Worm (Caenorhabditis elegans) whole organism, L4 larva: Measurements from ENCODE around the gene ZK154.1.

Source experiments
- D1046.2 ChIP-seq: fragments of 200-800 bp; sonication (Bioruptor generic); IDR thresholded peaks from 2 replicates; pipeline ENCODE4 v1.3.6; 2022; ENCODE audit warnings: missing genetic modification characterization, missing compliant biosample characterization
- F10B5.3 ChIP-seq: sonication (generic microtip); optimal IDR thresholded peaks from 2 replicates; lab custom pipeline; 2016; ENCODE audit warnings: mild to moderate bottlenecking, missing genetic modification characterization, missing compliant biosample characterization
- T26A8.4 ChIP-seq: fragments of 200-800 bp; sonication (Bioruptor generic); IDR thresholded peaks from 2 replicates; pipeline ENCODE4 v1.3.6; 2022; ENCODE audit warnings: missing genetic modification characterization, missing compliant biosample characterization
- Y105C5A.15 ChIP-seq: fragments of 200-800 bp; sonication (Bioruptor generic); IDR thresholded peaks from 2 replicates; pipeline ENCODE4 v1.3.6; 2022; ENCODE audit warnings: missing genetic modification characterization, missing compliant biosample characterization
- Y48G9A.11 ChIP-seq: fragments of 200-800 bp; sonication (Bioruptor generic); IDR thresholded peaks from 2 replicates; pipeline ENCODE4 v1.3.6; 2022; ENCODE audit warnings: missing genetic modification reagents, missing genetic modification characterization, missing compliant biosample characterization
- aha-1 ChIP-seq: fragments of 150-350 bp; peaks from one replicate; lab custom pipeline; 2014; ENCODE audit warnings: missing biosample characterization, missing genetic modification characterization
- attf-4 ChIP-seq: sonication (generic microtip); optimal IDR thresholded peaks from 3 replicates; lab custom pipeline; 2017; ENCODE audit warnings: missing biosample characterization, missing genetic modification characterization
- ceh-28 ChIP-seq: fragments of 150-350 bp; optimal IDR thresholded peaks from 2 replicates; lab custom pipeline; 2014; ENCODE audit warnings: missing biosample characterization, missing genetic modification reagents, missing genetic modification characterization
- ceh-32 ChIP-seq: sonication (generic microtip); optimal IDR thresholded peaks from 2 replicates; lab custom pipeline; 2016; ENCODE audit warnings: mild to moderate bottlenecking, missing genetic modification characterization, missing compliant biosample characterization; ENCODE audit not compliant: poor library complexity
- ceh-44 ChIP-seq: fragments of 200-800 bp; sonication (Bioruptor generic); IDR thresholded peaks from 2 replicates; pipeline ENCODE4 v1.3.6; 2022; ENCODE audit warnings: missing genetic modification reagents, missing genetic modification characterization, missing compliant biosample characterization
- ceh-62 ChIP-seq: sonication (generic microtip); optimal IDR thresholded peaks from 2 replicates; lab custom pipeline; 2017; ENCODE audit warnings: missing biosample characterization, missing genetic modification characterization
- cey-2 ChIP-seq: sonication (generic microtip); optimal IDR thresholded peaks from 3 replicates; lab custom pipeline; 2017; ENCODE audit warnings: missing genetic modification characterization, mild to moderate bottlenecking, missing compliant biosample characterization, antibody characterized with exemption, borderline replicate concordance; ENCODE audit not compliant: insufficient read depth
- daf-8 ChIP-seq: fragments of 200-800 bp; sonication (Bioruptor generic); IDR thresholded peaks from 2 replicates; pipeline ENCODE4 v1.3.6; 2022; ENCODE audit warnings: missing genetic modification characterization, missing compliant biosample characterization
- dmd-6 ChIP-seq: fragments of 200-800 bp; sonication (Bioruptor generic); IDR thresholded peaks from 2 replicates; pipeline ENCODE4 v1.3.6; 2022; ENCODE audit warnings: missing genetic modification reagents, missing genetic modification characterization, missing compliant biosample characterization
- dmd-8 ChIP-seq: fragments of 200-800 bp; sonication (Bioruptor generic); IDR thresholded peaks from 2 replicates; pipeline ENCODE4 v1.3.6; 2022; ENCODE audit warnings: missing genetic modification characterization, missing compliant biosample characterization
- dmd-9 ChIP-seq: fragments of 200-800 bp; sonication (Bioruptor generic); IDR thresholded peaks from 2 replicates; pipeline ENCODE4 v1.3.6; 2022; ENCODE audit warnings: missing genetic modification reagents, missing genetic modification characterization, missing compliant biosample characterization
- dpl-1 ChIP-seq: fragments of 150-350 bp; optimal IDR thresholded peaks from 2 replicates; lab custom pipeline; 2014; ENCODE audit warnings: missing biosample characterization, missing genetic modification reagents, missing genetic modification characterization
- dve-1 ChIP-seq: sonication (generic microtip); optimal IDR thresholded peaks from 2 replicates; lab custom pipeline; 2017; ENCODE audit warnings: antibody characterized with exemption, mild to moderate bottlenecking, missing genetic modification characterization, missing compliant biosample characterization; ENCODE audit not compliant: insufficient read depth
- egl-43 ChIP-seq: fragments of 200-800 bp; sonication (Bioruptor generic); IDR thresholded peaks from 2 replicates; pipeline ENCODE4 v1.3.6; 2022; ENCODE audit warnings: missing genetic modification reagents, missing genetic modification characterization, missing compliant biosample characterization
- fkh-10 ChIP-seq: fragments of 150-350 bp; optimal IDR thresholded peaks from 2 replicates; lab custom pipeline; 2014; ENCODE audit warnings: missing biosample characterization, missing genetic modification reagents, missing genetic modification characterization
- fos-1 ChIP-seq: fragments of 150-350 bp; optimal IDR thresholded peaks from 2 replicates; lab custom pipeline; 2014; ENCODE audit warnings: missing biosample characterization, missing genetic modification characterization
- gei-8 ChIP-seq: fragments of 200-800 bp; sonication (Bioruptor generic); optimal IDR thresholded peaks from 2 replicates; lab custom pipeline; 2018; ENCODE audit warnings: mild to moderate bottlenecking, missing genetic modification characterization, missing compliant biosample characterization
- hif-1 ChIP-seq, 2 experiments: sonication (generic microtip); optimal IDR thresholded peaks; 2 replicates each; lab custom pipeline; 2016 to 2017; ENCODE audit warnings: missing compliant biosample characterization in 2 of 2, missing genetic modification characterization in 2 of 2, missing genetic modification reagents in 2 of 2, missing genotype in 2 of 2, mild to moderate bottlenecking in 1 of 2
- hlh-11 ChIP-seq: fragments of 200-800 bp; sonication (Bioruptor generic); optimal IDR thresholded peaks from 2 replicates; lab custom pipeline; 2018; ENCODE audit warnings: mild to moderate bottlenecking, missing genetic modification characterization, missing compliant biosample characterization
- hlh-30 ChIP-seq: sonication (generic microtip); optimal IDR thresholded peaks from 2 replicates; lab custom pipeline; 2017; ENCODE audit warnings: antibody characterized with exemption, mild to moderate bottlenecking, missing genetic modification characterization, missing compliant biosample characterization; ENCODE audit not compliant: insufficient read depth
- hmg-1.1 ChIP-seq: fragments of 200-800 bp; sonication (Bioruptor generic); IDR thresholded peaks from 2 replicates; pipeline ENCODE4 v1.3.6; 2022; ENCODE audit warnings: missing genetic modification reagents, missing genetic modification characterization, missing compliant biosample characterization
- jun-1 ChIP-seq: fragments of 150-350 bp; optimal IDR thresholded peaks from 2 replicates; lab custom pipeline; 2014; ENCODE audit warnings: missing biosample characterization, missing genetic modification reagents, missing genetic modification characterization
- lim-7 ChIP-seq: fragments of 200-800 bp; sonication (Bioruptor generic); IDR thresholded peaks from 2 replicates; pipeline ENCODE4 v1.3.6; 2022; ENCODE audit warnings: missing genetic modification characterization, missing compliant biosample characterization
- lin-1 ChIP-seq: fragments of 200-800 bp; sonication (Bioruptor generic); IDR thresholded peaks from 2 replicates; pipeline ENCODE4 v1.3.6; 2022; ENCODE audit warnings: missing genetic modification reagents, missing genetic modification characterization, missing compliant biosample characterization
- lin-13 ChIP-seq: fragments of 150-350 bp; optimal IDR thresholded peaks from 2 replicates; lab custom pipeline; 2014; ENCODE audit warnings: missing biosample characterization, missing genetic modification reagents, missing genetic modification characterization
- lin-15B ChIP-seq: fragments of 150-350 bp; sonication (generic microtip); optimal IDR thresholded peaks from 3 replicates; lab custom pipeline; 2014; ENCODE audit warnings: missing biosample characterization, missing genetic modification characterization
- lin-29 ChIP-seq: fragments of 200-800 bp; sonication (Bioruptor generic); IDR thresholded peaks from 2 replicates; pipeline ENCODE4 v1.3.6; 2022; ENCODE audit warnings: missing genetic modification reagents, missing genetic modification characterization, missing compliant biosample characterization
- lsy-2 ChIP-seq, 2 experiments: fragments of 150-350 bp in 1 of 2; sonication (generic microtip) in 1 of 2; optimal IDR thresholded peaks; 2 replicates each; lab custom pipeline; 2014 to 2017; ENCODE audit warnings: missing biosample characterization in 2 of 2, missing genetic modification characterization in 2 of 2
- madf-5 ChIP-seq, 2 experiments: fragments of 200-800 bp; sonication (Bioruptor generic); IDR thresholded peaks; 2 replicates each; pipeline ENCODE4 v1.3.6; 2022; ENCODE audit warnings: missing compliant biosample characterization in 2 of 2, missing genetic modification characterization in 2 of 2
- madf-9 ChIP-seq: fragments of 200-800 bp; sonication (Bioruptor generic); conservative IDR thresholded peaks from 2 replicates; pipeline ENCODE4 v1.3.6; 2022; ENCODE audit warnings: missing genetic modification reagents, missing genetic modification characterization, missing compliant biosample characterization
- mep-1 ChIP-seq: fragments of 150-350 bp; sonication (generic microtip); optimal IDR thresholded peaks from 3 replicates; lab custom pipeline; 2014; ENCODE audit warnings: missing biosample characterization, missing genetic modification characterization
- mxl-2 ChIP-seq: fragments of 200-800 bp; sonication (Bioruptor generic); conservative IDR thresholded peaks from 2 replicates; pipeline ENCODE4 v1.3.6; 2022; ENCODE audit warnings: missing genetic modification reagents, missing genetic modification characterization, missing compliant biosample characterization
- nhr-102 ChIP-seq: sonication (generic microtip); optimal IDR thresholded peaks from 2 replicates; lab custom pipeline; 2016; ENCODE audit warnings: mild to moderate bottlenecking, missing genetic modification characterization, moderate library complexity, missing compliant biosample characterization
- nhr-111 ChIP-seq: fragments of 200-800 bp; sonication (Bioruptor generic); optimal IDR thresholded peaks from 2 replicates; lab custom pipeline; 2018; ENCODE audit warnings: mild to moderate bottlenecking, missing genetic modification characterization, missing compliant biosample characterization
- nhr-42 ChIP-seq: fragments of 200-800 bp; sonication (Bioruptor generic); IDR thresholded peaks from 2 replicates; pipeline ENCODE4 v1.3.6; 2022; ENCODE audit warnings: missing genetic modification characterization, missing compliant biosample characterization
- nhr-76 ChIP-seq: fragments of 150-350 bp; optimal IDR thresholded peaks from 2 replicates; lab custom pipeline; 2014; ENCODE audit warnings: missing biosample characterization, missing genetic modification characterization
- php-3 ChIP-seq: fragments of 200-800 bp; sonication (Bioruptor generic); IDR thresholded peaks from 2 replicates; pipeline ENCODE4 v1.3.6; 2022; ENCODE audit warnings: missing genetic modification reagents, missing genetic modification characterization, missing compliant biosample characterization
- rbr-2 ChIP-seq: sonication (generic microtip); optimal IDR thresholded peaks from 2 replicates; lab custom pipeline; 2016; ENCODE audit warnings: missing genotype, missing genetic modification characterization, missing compliant biosample characterization
- set-16 ChIP-seq: fragments of 200-800 bp; sonication (Bioruptor generic); IDR thresholded peaks from 2 replicates; pipeline ENCODE4 v1.3.6; 2022; ENCODE audit warnings: missing genetic modification reagents, missing genetic modification characterization, missing compliant biosample characterization
- snpc-1.2 ChIP-seq: fragments of 200-800 bp; sonication (Bioruptor generic); IDR thresholded peaks from 2 replicates; pipeline ENCODE4 v1.3.6; 2022; ENCODE audit warnings: missing genetic modification reagents, missing genetic modification characterization, missing compliant biosample characterization
- snpc-4 ChIP-seq: fragments of 150-350 bp; optimal IDR thresholded peaks from 2 replicates; lab custom pipeline; 2014; ENCODE audit warnings: missing biosample characterization, missing genetic modification characterization
- spr-3 ChIP-seq: fragments of 200-800 bp; sonication (Bioruptor generic); optimal IDR thresholded peaks from 2 replicates; lab custom pipeline; 2018; ENCODE audit warnings: mild to moderate bottlenecking, missing genetic modification characterization, missing compliant biosample characterization
- tag-97 ChIP-seq: fragments of 200-800 bp; sonication (Bioruptor generic); IDR thresholded peaks from 2 replicates; pipeline ENCODE4 v1.3.6; 2022; ENCODE audit warnings: missing genetic modification characterization, missing compliant biosample characterization
- unc-130 ChIP-seq: sonication (generic microtip); optimal IDR thresholded peaks from 2 replicates; lab custom pipeline; 2016; ENCODE audit warnings: missing genetic modification reagents, missing genetic modification characterization, missing compliant biosample characterization
- unc-39 ChIP-seq: sonication (generic microtip); optimal IDR thresholded peaks from 2 replicates; lab custom pipeline; 2017; ENCODE audit warnings: missing biosample characterization, missing genetic modification characterization
- zfp-2 ChIP-seq: sonication (generic microtip); optimal IDR thresholded peaks from 2 replicates; lab custom pipeline; 2016; ENCODE audit warnings: mild to moderate bottlenecking, missing genetic modification characterization, missing compliant biosample characterization
- zip-11 ChIP-seq: fragments of 200-800 bp; sonication (Bioruptor generic); IDR thresholded peaks from 2 replicates; pipeline ENCODE4 v1.3.6; 2022; ENCODE audit warnings: missing genetic modification characterization, missing compliant biosample characterization
- zip-2 ChIP-seq: fragments of 150-350 bp; optimal IDR thresholded peaks from 2 replicates; lab custom pipeline; 2014; ENCODE audit warnings: missing biosample characterization, missing genetic modification characterization

ZK154.1 gene

DNA sequence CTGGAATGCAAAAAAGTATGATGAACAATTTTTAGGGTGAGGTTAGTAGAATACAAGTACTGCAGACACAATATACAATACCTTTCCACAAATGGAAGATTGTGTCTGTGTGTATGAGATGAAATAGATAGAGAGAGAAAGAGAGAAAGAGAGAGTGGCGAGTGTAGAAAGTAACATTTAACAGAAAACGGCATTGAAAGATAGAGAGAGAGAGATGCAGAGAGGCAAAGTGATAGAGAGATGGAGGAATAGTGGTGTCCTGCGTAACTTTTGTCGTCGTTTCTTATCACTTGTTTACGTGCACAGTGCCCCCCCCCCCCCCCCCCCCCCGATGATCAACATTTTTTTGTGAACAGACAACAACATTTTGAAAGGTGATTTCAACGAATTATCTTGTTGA is 35.4 kb downstream of the ZK154.1 start (continued):
- TF ChIP-seq madf-5 (GFP tag; IDR thresholded peaks at IDR 0.05; lab: Robert Waterston, UW) (no peak), Y48G9A.11 (GFP tag; lab: Robert Waterston, UW) (no peak), daf-8 (GFP tag; lab: Robert Waterston, UW) (no peak), nhr-76 (tag; lab: Kevin White, UChicago) (no peak), F10B5.3 (tag; lab: Kevin White, UChicago) (no peak), lin-1 (GFP tag; lab: Robert Waterston, UW) (no peak), nhr-42 (no peak), Y105C5A.15 (GFP tag; lab: Robert Waterston, UW) (no peak), egl-43 (GFP tag; lab: Robert Waterston, UW) (no peak), lin-15B (tag; lab: Kevin White, UChicago) (no peak), mep-1 (tag; lab: Kevin White, UChicago) (peak; percentile 60), nhr-102 (tag; lab: Kevin White, UChicago) (no peak), tag-97 (GFP tag; lab: Robert Waterston, UW) (no peak), ceh-62 (no peak), madf-9 (no peak), fkh-10 (GFP tag; lab: Kevin White, UChicago) (no peak), snpc-1.2 (GFP tag; lab: Robert Waterston, UW) (no peak), hlh-11 (tag; lab: Kevin White, UChicago) (peak; percentile 86), lsy-2 (tag; optimal IDR thresholded peaks at IDR 0.05; lab: Kevin White, UChicago) (peak in 1 of 2 experiments; percentile 56), jun-1 (tag; lab: Kevin White, UChicago) (no peak), gei-8 (GFP tag; lab: Kevin White, UChicago) (no peak), set-16 (GFP tag; lab: Robert Waterston, UW) (no peak), lim-7 (no peak), ceh-32 (tag; lab: Kevin White, UChicago) (no peak), php-3 (no peak), dmd-6 (peak; percentile 76), T26A8.4 (GFP tag; lab: Robert Waterston, UW) (no peak), unc-130 (GFP tag; lab: Kevin White, UChicago) (no peak), hif-1 (tag; optimal IDR thresholded peaks at IDR 0.05; lab: Kevin White, UChicago) (peak in 1 of 2 experiments; percentile 26), zip-2 (tag; lab: Kevin White, UChicago) (no peak), dmd-8 (GFP tag; lab: Robert Waterston, UW) (no peak), aha-1 (tag; lab: Kevin White, UChicago) (no peak), lin-29 (no peak), ceh-28 (tag; lab: Kevin White, UChicago) (no peak), zfp-2 (tag; lab: Kevin White, UChicago) (no peak), nhr-111 (GFP tag; lab: Kevin White, UChicago) (no peak), dmd-9 (GFP tag; lab: Robert Waterston, UW) (no peak), dpl-1 (GFP tag; lab: Kevin White, UChicago) (no peak), unc-39 (no peak), spr-3 (no peak), dve-1 (tag; lab: Kevin White, UChicago) (peak; percentile 83), ceh-44 (GFP tag; lab: Robert Waterston, UW) (no peak), lin-13 (GFP tag; lab: Kevin White, UChicago) (no peak), rbr-2 (tag; lab: Kevin White, UChicago) (no peak), fos-1 (tag; lab: Kevin White, UChicago) (no peak), attf-4 (tag; lab: Kevin White, UChicago) (no peak), hlh-30 (tag; lab: Kevin White, UChicago) (peak; percentile 30), D1046.2 (no peak), cey-2 (tag; lab: Kevin White, UChicago) (no peak), hmg-1.1 (peak; percentile 56), mxl-2 (GFP tag; lab: Robert Waterston, UW) (no peak), snpc-4 (no peak), zip-11 (GFP tag; lab: Robert Waterston, UW) (no peak)
